Fruit fly (Drosophila melanogaster): ENCODE measurements around the gene Ir62a.

Gene Ir62a

DNA sequence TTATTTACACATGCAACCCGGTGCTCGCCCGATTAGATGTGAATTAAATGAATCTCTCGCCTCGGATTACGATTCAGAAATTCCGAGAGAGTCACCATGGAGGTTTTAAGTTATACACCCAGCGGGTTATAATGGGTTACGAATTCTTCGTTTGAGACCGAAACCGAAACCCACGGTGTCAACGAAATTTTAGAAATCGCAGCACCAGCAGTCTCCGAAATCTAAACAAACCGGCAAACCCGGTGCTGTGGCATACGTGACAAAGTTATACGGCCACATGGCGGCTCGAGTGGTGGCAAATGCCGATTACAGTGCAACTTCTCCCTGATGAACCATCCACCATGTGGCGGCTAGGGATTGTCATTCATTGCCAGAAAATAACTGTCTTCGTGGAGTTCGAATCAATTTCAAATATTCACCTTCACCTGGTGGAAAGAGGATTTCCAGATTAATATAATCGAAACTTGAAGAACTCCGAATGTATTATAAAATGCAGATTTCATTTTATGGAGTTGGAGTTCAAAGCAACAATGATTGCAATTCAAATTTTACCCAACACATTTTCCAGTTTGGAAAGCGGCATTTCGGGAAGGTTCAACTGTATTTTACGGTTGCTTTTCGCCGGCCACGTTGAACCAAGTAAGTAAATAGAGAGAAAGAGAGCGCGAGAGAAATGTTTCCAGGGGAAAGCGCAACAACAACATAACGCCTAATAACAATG is 15.1 kb downstream of the Ir62a start (continued):
- TF ChIP-seq tgo (GFP tag; IDR thresholded peaks at IDR 0.05) (peak; percentile 61), CkIIα-i1 (GFP tag; IDR thresholded peaks at IDR 0.05) (no peak), nmo (GFP tag; optimal IDR thresholded peaks at IDR 0.05) (peak; percentile 85), CG9727 (GFP tag; optimal IDR thresholded peaks at IDR 0.05) (peak; percentile 61), CG16863 (GFP tag; optimal IDR thresholded peaks at IDR 0.05) (peak; percentile 70), dpn (GFP tag; optimal IDR thresholded peaks at IDR 0.05) (peak; percentile 60 to 77), pnt (GFP tag; optimal IDR thresholded peaks at IDR 0.05) (peak; percentile 56), Dbx (GFP tag; IDR thresholded peaks at IDR 0.05) (no peak), CG5953 (GFP tag; IDR thresholded peaks at IDR 0.05) (peak; percentile 51; the same call in 1 of the 2 replicates), chif (GFP tag; optimal IDR thresholded peaks at IDR 0.05) (peak; percentile 63 to 84), slp2 (GFP tag; optimal IDR thresholded peaks at IDR 0.05) (peak; percentile 61), NK7.1 (GFP tag; optimal IDR thresholded peaks at IDR 0.05) (no peak), CG4617 (GFP tag; optimal IDR thresholded peaks at IDR 0.05; ENCODE audit: borderline replicate concordance) (peak; percentile 28), dm (GFP tag; optimal IDR thresholded peaks at IDR 0.05) (peak; percentile 71), bab2 (GFP tag; optimal IDR thresholded peaks at IDR 0.05) (peak; percentile 73), CG4360 (GFP tag; IDR thresholded peaks at IDR 0.05) (peak; percentile 67; the same call in 1 of the 2 replicates), h (optimal IDR thresholded peaks at IDR 0.05) (no peak), CG11093 (GFP tag; IDR thresholded peaks at IDR 0.05) (peak; percentile 57; the same call in 1 of the 3 replicates), fru (optimal IDR thresholded peaks at IDR 0.05) (no peak), tna (GFP tag; IDR thresholded peaks at IDR 0.05; ENCODE audit: partially characterized antibody) (no peak), Elba2 (GFP tag; optimal IDR thresholded peaks at IDR 0.05) (no peak), CG17328 (GFP tag; IDR thresholded peaks at IDR 0.05) (peak; percentile 74), CG14441 (GFP tag; IDR thresholded peaks at IDR 0.05) (no peak; the same call in 1 of the 2 replicates), Sin3A (optimal IDR thresholded peaks at IDR 0.05) (no peak), pum (GFP tag; optimal IDR thresholded peaks at IDR 0.05) (peak; percentile 72), dmrt11E (tag; optimal IDR thresholded peaks at IDR 0.05) (peak; percentile 78), Max (GFP tag; optimal IDR thresholded peaks at IDR 0.05) (peak; percentile 59), CG12769 (tag; optimal IDR thresholded peaks at IDR 0.05) (peak; percentile 39), CG17385 (GFP tag; optimal IDR thresholded peaks at IDR 0.05) (peak; percentile 70), schlank (tag; optimal IDR thresholded peaks at IDR 0.05) (no peak), sug (tag; optimal IDR thresholded peaks at IDR 0.05) (no peak), CG12236 (GFP tag; optimal IDR thresholded peaks at IDR 0.05) (peak; percentile 60), nom (GFP tag; optimal IDR thresholded peaks at IDR 0.05) (peak; percentile 10), CG32532 (GFP tag; IDR thresholded peaks at IDR 0.05) (peak; percentile 56), phol (tag; optimal IDR thresholded peaks at IDR 0.05) (peak; percentile 86), Bteb2 (GFP tag; optimal IDR thresholded peaks at IDR 0.05) (no peak), CG7839 (tag; optimal IDR thresholded peaks at IDR 0.05) (peak; percentile 80), Ets65A (GFP tag) (peak; percentile 95), CG15011 (GFP tag; optimal IDR thresholded peaks at IDR 0.05) (peak; percentile 11), odd (GFP tag; optimal IDR thresholded peaks at IDR 0.05) (peak; percentile 62), en (GFP tag; optimal IDR thresholded peaks at IDR 0.05) (no peak), MESR4 (GFP tag; optimal IDR thresholded peaks at IDR 0.05) (peak; percentile 8), luna (GFP tag; optimal IDR thresholded peaks at IDR 0.05) (no peak), bcd (GFP tag; optimal IDR thresholded peaks at IDR 0.05) (peak; percentile 60), usp (GFP tag; optimal IDR thresholded peaks at IDR 0.05) (no peak), lov (optimal IDR thresholded peaks at IDR 0.05) (no peak), lov (GFP tag; IDR thresholded peaks at IDR 0.05) (no peak), Doc3 (GFP tag; IDR thresholded peaks at IDR 0.05; ENCODE audit: partially characterized antibody) (no peak), bowl (GFP tag; IDR thresholded peaks at IDR 0.05) (no peak), ac (GFP tag; optimal IDR thresholded peaks at IDR 0.05) (peak; percentile 6), CG3838 (GFP tag; optimal IDR thresholded peaks at IDR 0.05) (peak; percentile 10), exex (tag; optimal IDR thresholded peaks at IDR 0.05) (no peak)
